Worm (Caenorhabditis elegans): ENCODE measurements around the gene tomm-40.
A peak's percentile ranks its signal among the peaks of the same experiment; 100 is the strongest.

The tomm-40 gene

DNA sequence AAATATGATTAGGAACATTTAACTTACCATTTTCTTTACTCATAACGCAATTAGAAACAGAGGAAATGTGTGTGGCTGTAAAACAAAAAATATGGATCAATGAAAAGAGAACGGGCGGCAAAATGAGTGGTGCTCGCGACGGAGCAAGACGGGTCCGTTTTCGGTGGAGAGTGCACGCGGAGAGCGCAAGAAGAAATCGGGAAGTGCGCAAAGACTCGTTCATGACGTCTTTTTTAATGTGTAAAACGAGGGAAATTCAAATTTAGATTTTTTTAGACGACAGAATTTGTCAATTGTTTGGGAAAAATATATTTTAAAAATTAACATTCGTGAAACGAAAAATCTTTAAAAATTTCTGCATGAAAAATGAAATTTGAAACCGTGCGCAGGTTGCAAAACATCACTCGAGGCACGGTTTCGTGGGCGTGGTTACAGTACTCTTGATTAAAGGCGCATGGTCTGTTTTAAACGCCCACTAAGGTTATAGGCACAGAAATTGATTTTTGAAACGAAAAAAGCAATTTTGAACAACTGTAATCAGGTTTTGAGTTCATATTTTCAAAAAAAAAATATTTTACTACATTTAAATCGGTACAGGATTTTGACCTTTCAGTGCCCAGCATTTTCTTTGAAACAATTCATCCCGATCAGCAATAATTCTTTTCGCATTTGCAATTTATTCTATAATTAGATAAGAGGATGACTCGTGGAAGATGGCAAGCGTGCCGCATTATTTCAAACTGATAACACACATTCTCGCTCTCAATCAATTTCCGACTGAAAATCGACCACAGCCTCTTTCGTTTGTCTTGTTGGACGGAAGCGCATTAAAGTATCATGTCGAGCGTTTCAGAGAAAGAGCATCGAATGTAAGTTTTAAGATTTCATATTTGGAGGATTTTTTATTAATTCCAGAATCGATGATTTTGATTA, 3.8 kb downstream of the tomm-40 start, which contains the start of the genes szy-20 and C18E9.5 (continued):
- TF ChIP-seq attf-4 (tag; optimal IDR thresholded peaks at IDR 0.05) (no peak), php-3 (GFP tag; IDR thresholded peaks at IDR 0.05) (no peak), snpc-1.2 (GFP tag; IDR thresholded peaks at IDR 0.05) (no peak), nhr-102 (tag; optimal IDR thresholded peaks at IDR 0.05) (peak; percentile 47), dpl-1 (GFP tag; optimal IDR thresholded peaks at IDR 0.05) (peak; percentile 96), ceh-32 (tag; optimal IDR thresholded peaks at IDR 0.05; ENCODE audit: poor library complexity) (no peak), D1046.2 (GFP tag; IDR thresholded peaks at IDR 0.05) (no peak), daf-19 (GFP tag; conservative IDR thresholded peaks at IDR 0.05) (no peak), mxl-3 (GFP tag; optimal IDR thresholded peaks at IDR 0.05) (no peak), dmd-8 (GFP tag; IDR thresholded peaks at IDR 0.05) (no peak), lin-29 (GFP tag; IDR thresholded peaks at IDR 0.05) (no peak), ceh-62 (tag; optimal IDR thresholded peaks at IDR 0.05) (no peak), sdz-12 (GFP tag; optimal IDR thresholded peaks at IDR 0.05) (no peak), tra-1 (GFP tag; IDR thresholded peaks at IDR 0.05) (no peak), cey-2 (tag; optimal IDR thresholded peaks at IDR 0.05; ENCODE audit: borderline replicate concordance, insufficient read depth) (no peak), duxl-1 (tag; optimal IDR thresholded peaks at IDR 0.05; ENCODE audit: poor library complexity) (no peak), ztf-7 (tag; optimal IDR thresholded peaks at IDR 0.05) (no peak), T20F7.1 (GFP tag; optimal IDR thresholded peaks at IDR 0.05) (peak; percentile 87), arid-1 (GFP tag; conservative IDR thresholded peaks at IDR 0.05) (peak; percentile 56; the same call in 1 of the 2 replicates), unc-62 (GFP tag; optimal IDR thresholded peaks at IDR 0.05 in 1 of 2) (peak in 1 of 2 experiments; percentile 68), unc-62 (tag; optimal IDR thresholded peaks at IDR 0.05) (no peak), hif-1 (tag; optimal IDR thresholded peaks at IDR 0.05) (peak in 1 of 2 experiments; percentile 60), nhr-42 (GFP tag; IDR thresholded peaks at IDR 0.05) (peak; percentile 52; the same call in 1 of the 2 replicates), fkh-10 (GFP tag; optimal IDR thresholded peaks at IDR 0.05) (peak; percentile 52), aly-2 (tag; optimal IDR thresholded peaks at IDR 0.05) (no peak), Y105C5A.15 (GFP tag; IDR thresholded peaks at IDR 0.05) (no peak), F44E2.7 (GFP tag; IDR thresholded peaks at IDR 0.05) (no peak), zip-11 (GFP tag; IDR thresholded peaks at IDR 0.05) (no peak)

- TF ChIP-seq dmd-6 (GFP tag; IDR thresholded peaks at IDR 0.05) (no peak), nhr-6 (tag; optimal IDR thresholded peaks at IDR 0.05) (peak; percentile 44), nhr-48 (tag; optimal IDR thresholded peaks at IDR 0.05) (no peak), hlh-11 (tag; optimal IDR thresholded peaks at IDR 0.05) (peak; percentile 32), dpl-1 (GFP tag; optimal IDR thresholded peaks at IDR 0.05) (peak; percentile 27), ZK546.5 (tag; optimal IDR thresholded peaks at IDR 0.05) (no peak), aha-1 (tag) (no peak), lin-13 (GFP tag; optimal IDR thresholded peaks at IDR 0.05) (no peak), snpc-4 (tag; optimal IDR thresholded peaks at IDR 0.05) (no peak), set-16 (GFP tag; IDR thresholded peaks at IDR 0.05) (no peak), Y105C5A.15 (GFP tag; IDR thresholded peaks at IDR 0.05) (no peak), mes-2 (tag; optimal IDR thresholded peaks at IDR 0.05; ENCODE audit: poor library complexity, severe bottlenecking) (peak; percentile 63), nhr-111 (GFP tag; optimal IDR thresholded peaks at IDR 0.05) (no peak), dve-1 (tag; optimal IDR thresholded peaks at IDR 0.05; ENCODE audit: insufficient read depth) (peak; percentile 22), hlh-30 (tag; optimal IDR thresholded peaks at IDR 0.05; ENCODE audit: insufficient read depth) (peak; percentile 65), hif-1 (tag; optimal IDR thresholded peaks at IDR 0.05) (peak in 1 of 2 experiments; percentile 13), ceh-44 (GFP tag; IDR thresholded peaks at IDR 0.05) (no peak), F10B5.3 (tag; optimal IDR thresholded peaks at IDR 0.05) (no peak), unc-62 (GFP tag; optimal IDR thresholded peaks at IDR 0.05 in 1 of 2) (peak in 1 of 2 experiments; percentile 87), unc-62 (tag; optimal IDR thresholded peaks at IDR 0.05) (no peak), madf-9 (GFP tag; conservative IDR thresholded peaks at IDR 0.05) (no peak), R02D3.7 (tag; optimal IDR thresholded peaks at IDR 0.05) (peak; percentile 78), lsy-2 (tag; optimal IDR thresholded peaks at IDR 0.05) (peak in 1 of 2 experiments; percentile 62), saeg-2 (GFP tag; IDR thresholded peaks at IDR 0.05) (no peak), daf-8 (GFP tag; IDR thresholded peaks at IDR 0.05) (no peak)
Measured at ce11 chrII:8964835-8965234, 8.5 kb downstream of the tomm-40 start, which contains the start of the genes ndub-3 and C18E9.2. ndub-3 (minus strand) TSS chrII:8964890. C18E9.2 (plus strand) TSS chrII:8965006.

Data from whole organism, L4 larva.